Worm (Caenorhabditis elegans): Measurements from ENCODE around the gene cey-1.

- TF ChIP-seq fkh-10 (GFP tag; optimal IDR thresholded peaks at IDR 0.05) (no peak), hlh-30 (tag; optimal IDR thresholded peaks at IDR 0.05; ENCODE audit: insufficient read depth) (no peak), ceh-18 (tag; optimal IDR thresholded peaks at IDR 0.05) (no peak)
Measured at ce11 chrII:11004381-11004780, 36.6 kb downstream of the cey-1 start.

Measured in whole organism, late embryonic.